Fruit fly (Drosophila melanogaster): ENCODE measurements around the gene LManII.

LManII gene

DNA sequence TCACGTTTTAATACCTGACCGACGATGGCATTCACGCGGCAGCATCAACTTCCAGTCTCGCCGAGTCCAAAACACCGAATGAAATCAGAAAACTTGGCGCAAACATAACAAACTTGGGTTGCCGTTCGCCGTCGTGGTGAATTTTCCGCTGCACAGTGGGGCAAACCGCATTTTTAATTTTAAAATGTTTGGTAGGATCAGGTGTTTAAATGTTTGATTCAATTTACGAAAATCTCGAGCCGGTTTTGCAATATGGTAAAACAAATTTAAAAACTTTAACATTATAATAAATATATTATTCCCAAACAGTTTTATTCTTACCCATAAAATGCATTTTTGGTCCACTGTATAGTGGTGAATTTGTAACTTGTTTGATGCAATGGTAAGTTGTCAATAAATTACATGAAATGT, 16.8 kb downstream of the LManII start, which contains the start of gene RluA-1 (continued):
- peak; percentile 100 for TF ChIP-seq gem (tag; optimal IDR thresholded peaks at IDR 0.05)
- TF ChIP-seq bsh (GFP tag; optimal IDR thresholded peaks at IDR 0.05), result peak; percentile 94 to 100
- peak; percentile 83 for TF ChIP-seq her (GFP tag; optimal IDR thresholded peaks at IDR 0.05)
- TF ChIP-seq CG13775 (GFP tag; optimal IDR thresholded peaks at IDR 0.05), result peak; percentile 99
- peak; percentile 98 for TF ChIP-seq CG15011 (GFP tag; optimal IDR thresholded peaks at IDR 0.05)
- peak; percentile 96 for TF ChIP-seq GATAe (GFP tag; conservative IDR thresholded peaks at IDR 0.05)
- peak; percentile 100 for TF ChIP-seq CG17829 (tag; optimal IDR thresholded peaks at IDR 0.05)
- TF ChIP-seq Fer2 (tag; optimal IDR thresholded peaks at IDR 0.05), result peak; percentile 98
- TF ChIP-seq ind (GFP tag; optimal IDR thresholded peaks at IDR 0.05), result peak; percentile 99
- peak in 1 of 2 experiments; percentile 85 for TF ChIP-seq tll (GFP tag; optimal IDR thresholded peaks at IDR 0.05)
- TF ChIP-seq sc (optimal IDR thresholded peaks at IDR 0.05), result no peak
- peak; percentile 99 for TF ChIP-seq sc (GFP tag; optimal IDR thresholded peaks at IDR 0.05)
- peak; percentile 29 for TF ChIP-seq BEAF-32 (GFP tag; optimal IDR thresholded peaks at IDR 0.05)
- TF ChIP-seq fd96Cb (tag; optimal IDR thresholded peaks at IDR 0.05), result peak; percentile 99
- no peak; the same call in none of the 3 replicates for TF ChIP-seq CG16813 (GFP tag; IDR thresholded peaks at IDR 0.05; ENCODE audit: partially characterized antibody)
- peak; percentile 99 for TF ChIP-seq CG14667 (GFP tag; IDR thresholded peaks at IDR 0.05)
- peak; percentile 98 for TF ChIP-seq ac (GFP tag; optimal IDR thresholded peaks at IDR 0.05)
- TF ChIP-seq CG12236 (GFP tag; optimal IDR thresholded peaks at IDR 0.05), result peak; percentile 86
- TF ChIP-seq CG13123 (GFP tag; optimal IDR thresholded peaks at IDR 0.05), result peak; percentile 98
- TF ChIP-seq cg (GFP tag; optimal IDR thresholded peaks at IDR 0.05), result no peak
- peak; percentile 99 for TF ChIP-seq CG3065 (GFP tag; optimal IDR thresholded peaks at IDR 0.05)
- TF ChIP-seq nerfin-2 (GFP tag; IDR thresholded peaks at IDR 0.05; ENCODE audit: partially characterized antibody), result no peak; the same call in none of the 2 replicates
- peak; percentile 99 for TF ChIP-seq CG4820 (GFP tag; optimal IDR thresholded peaks at IDR 0.05)
- TF ChIP-seq CG14050 (GFP tag; IDR thresholded peaks at IDR 0.05), result peak; percentile 99
- peak; percentile 99 for TF ChIP-seq tin (GFP tag; optimal IDR thresholded peaks at IDR 0.05)
- peak; percentile 92 for TF ChIP-seq CG31365 (tag; optimal IDR thresholded peaks at IDR 0.05)
- peak; percentile 100 for TF ChIP-seq ara (GFP tag; IDR thresholded peaks at IDR 0.05)
- 0 out of 3 replicates have a peak, but pooled peaks have one; percentile 44 for TF ChIP-seq mld (GFP tag; IDR thresholded peaks at IDR 0.05; ENCODE audit: partially characterized antibody)
- TF ChIP-seq pum (GFP tag; optimal IDR thresholded peaks at IDR 0.05), result peak; percentile 89
- TF ChIP-seq Hr39 (optimal IDR thresholded peaks at IDR 0.05), result no peak
- TF ChIP-seq CG12391 (tag; optimal IDR thresholded peaks at IDR 0.05), result peak; percentile 100
- TF ChIP-seq Antp (GFP tag; optimal IDR thresholded peaks at IDR 0.05), result peak; percentile 88
- peak; percentile 92 for TF ChIP-seq pho (GFP tag; optimal IDR thresholded peaks at IDR 0.05)
- peak; percentile 84 for TF ChIP-seq shn (GFP tag; optimal IDR thresholded peaks at IDR 0.05)
- peak; percentile 99 for TF ChIP-seq CG11723 (GFP tag; optimal IDR thresholded peaks at IDR 0.05)
- peak; percentile 94 for TF ChIP-seq kni (GFP tag; optimal IDR thresholded peaks at IDR 0.05)
- TF ChIP-seq mam (GFP tag; optimal IDR thresholded peaks at IDR 0.05), result peak; percentile 61
- peak; percentile 97 for TF ChIP-seq sd (tag; optimal IDR thresholded peaks at IDR 0.05)
- no peak for TF ChIP-seq CkIIα-i1 (GFP tag; IDR thresholded peaks at IDR 0.05)
- TF ChIP-seq CG6254 (GFP tag; optimal IDR thresholded peaks at IDR 0.05), result peak; percentile 98
- peak; percentile 95 for TF ChIP-seq Doc2 (GFP tag; IDR thresholded peaks at IDR 0.05)
- peak; percentile 99 for TF ChIP-seq CG1529 (GFP tag; optimal IDR thresholded peaks at IDR 0.05)
- TF ChIP-seq CG15479 (GFP tag; optimal IDR thresholded peaks at IDR 0.05), result peak; percentile 77
- TF ChIP-seq HLH4C (GFP tag; IDR thresholded peaks at IDR 0.05; ENCODE audit: partially characterized antibody), result peak; percentile 58
- TF ChIP-seq Hmr (GFP tag; optimal IDR thresholded peaks at IDR 0.05), result peak; percentile 99
- TF ChIP-seq CG8290 (GFP tag; optimal IDR thresholded peaks at IDR 0.05), result peak; percentile 95
- TF ChIP-seq CG8290 (tag; optimal IDR thresholded peaks at IDR 0.05), result peak; percentile 95 to 98
- TF ChIP-seq CG4730 (GFP tag; IDR thresholded peaks at IDR 0.05), result peak; percentile 99
- TF ChIP-seq CG30403 (GFP tag; optimal IDR thresholded peaks at IDR 0.05), result peak; percentile 99
- TF ChIP-seq sug (tag; optimal IDR thresholded peaks at IDR 0.05), result peak; percentile 96
- peak; percentile 96 for TF ChIP-seq Bteb2 (GFP tag; optimal IDR thresholded peaks at IDR 0.05)

Measured in whole organism, embryonic.